Fruit fly (Drosophila melanogaster): ENCODE measurements around the gene Eaat1.

The Eaat1 gene

DNA sequence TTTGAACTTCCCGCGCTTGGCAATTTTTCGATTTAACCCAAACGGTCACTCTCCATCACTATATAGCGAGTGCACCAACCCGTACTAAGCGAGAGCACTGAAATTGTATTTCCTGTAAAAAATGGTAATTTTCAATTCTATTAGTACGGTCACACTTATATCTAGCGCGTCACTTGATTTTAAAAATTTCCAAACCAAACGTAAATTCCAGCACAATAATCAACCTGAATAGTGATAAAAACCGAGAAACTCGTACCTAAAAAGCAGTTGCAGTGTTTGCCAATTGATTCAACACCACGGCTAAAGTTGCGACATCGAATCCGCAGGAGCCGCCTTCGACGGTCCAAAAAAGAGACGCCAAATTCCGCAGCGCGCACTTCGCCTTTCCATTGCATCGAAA is 2.7 kb upstream of the Eaat1 start, which contains the start of gene Cks30A (continued):
- TF ChIP-seq hbn (GFP tag; IDR thresholded peaks at IDR 0.05; ENCODE audit: partially characterized antibody) (no peak), Nf-YC (tag; optimal IDR thresholded peaks at IDR 0.05) (no peak), nerfin-2 (GFP tag; IDR thresholded peaks at IDR 0.05; ENCODE audit: partially characterized antibody) (no peak), chinmo (GFP tag; IDR thresholded peaks at IDR 0.05; ENCODE audit: partially characterized antibody) (0 out of 4 replicates have a peak, but pooled peaks have one; percentile 7), sens-2 (GFP tag; IDR thresholded peaks at IDR 0.05) (no peak), HHEX (GFP tag; optimal IDR thresholded peaks at IDR 0.05) (no peak), CG1792 (GFP tag; optimal IDR thresholded peaks at IDR 0.05) (no peak), CG4707 (GFP tag; optimal IDR thresholded peaks at IDR 0.05) (no peak), CG6689 (GFP tag; IDR thresholded peaks at IDR 0.05) (no peak), nmo (GFP tag; optimal IDR thresholded peaks at IDR 0.05) (peak; percentile 59), CG14860 (GFP tag; IDR thresholded peaks at IDR 0.05; ENCODE audit: partially characterized antibody) (peak; percentile 56), Lpt (GFP tag; optimal IDR thresholded peaks at IDR 0.05) (no peak), yki (optimal IDR thresholded peaks at IDR 0.05) (no peak), Awh (GFP tag; IDR thresholded peaks at IDR 0.05) (no peak), Six4 (GFP tag; optimal IDR thresholded peaks at IDR 0.05) (no peak), Hey (tag; optimal IDR thresholded peaks at IDR 0.05) (no peak), ATbp (GFP tag; optimal IDR thresholded peaks at IDR 0.05) (no peak), br (optimal IDR thresholded peaks at IDR 0.05) (no peak), her (GFP tag; optimal IDR thresholded peaks at IDR 0.05) (no peak), dan (GFP tag; IDR thresholded peaks at IDR 0.05) (no peak), Myb (GFP tag; optimal IDR thresholded peaks at IDR 0.05) (peak; percentile 80), nerfin-1 (tag; optimal IDR thresholded peaks at IDR 0.05) (peak; percentile 97), CG8944 (GFP tag; optimal IDR thresholded peaks at IDR 0.05) (no peak), Sox100B (GFP tag; optimal IDR thresholded peaks at IDR 0.05) (no peak), CG1832 (GFP tag; optimal IDR thresholded peaks at IDR 0.05) (no peak), sd (tag; optimal IDR thresholded peaks at IDR 0.05) (peak; percentile 71), jigr1 (GFP tag; IDR thresholded peaks at IDR 0.05) (no peak), Max (GFP tag; optimal IDR thresholded peaks at IDR 0.05) (no peak), CG10366 (GFP tag; IDR thresholded peaks at IDR 0.05) (no peak), Hmx (GFP tag; optimal IDR thresholded peaks at IDR 0.05) (no peak), Tbp (GFP tag; optimal IDR thresholded peaks at IDR 0.05) (no peak), pzg (GFP tag; optimal IDR thresholded peaks at IDR 0.05) (peak; percentile 96), fd3F (GFP tag; optimal IDR thresholded peaks at IDR 0.05) (no peak), CG7271 (tag; optimal IDR thresholded peaks at IDR 0.05) (no peak), grn (GFP tag; optimal IDR thresholded peaks at IDR 0.05) (no peak), gce (GFP tag; IDR thresholded peaks at IDR 0.05) (no peak), Dfd (GFP tag; optimal IDR thresholded peaks at IDR 0.05) (no peak), HLH54F (GFP tag; optimal IDR thresholded peaks at IDR 0.05) (no peak), CG42726 (GFP tag; IDR thresholded peaks at IDR 0.05; ENCODE audit: partially characterized antibody) (no peak), zen2 (GFP tag; IDR thresholded peaks at IDR 0.05; ENCODE audit: partially characterized antibody) (no peak), bowl (GFP tag; IDR thresholded peaks at IDR 0.05) (no peak), pan (optimal IDR thresholded peaks at IDR 0.05) (no peak), pan (GFP tag; optimal IDR thresholded peaks at IDR 0.05 in 1 of 2, IDR thresholded peaks at IDR 0.05 in 1 of 2) (no peak), Dip2 (GFP tag; IDR thresholded peaks at IDR 0.05) (no peak), CG3838 (GFP tag; optimal IDR thresholded peaks at IDR 0.05) (no peak), Trl (optimal IDR thresholded peaks at IDR 0.05) (no peak), Trl (GFP tag; optimal IDR thresholded peaks at IDR 0.05) (no peak), CG3065 (GFP tag; optimal IDR thresholded peaks at IDR 0.05) (no peak), run (tag; optimal IDR thresholded peaks at IDR 0.05) (no peak), CG2199 (GFP tag; IDR thresholded peaks at IDR 0.05) (no peak), CG18619 (GFP tag; optimal IDR thresholded peaks at IDR 0.05) (no peak), fd64A (GFP tag; optimal IDR thresholded peaks at IDR 0.05) (no peak), vnd (GFP tag; IDR thresholded peaks at IDR 0.05; ENCODE audit: partially characterized antibody) (0 out of 3 replicates have a peak, but pooled peaks have one; percentile 17)

All from whole organism, embryonic.